Fruit fly (Drosophila melanogaster): Measurements from ENCODE around the gene CG12316.

Gene CG12316

DNA sequence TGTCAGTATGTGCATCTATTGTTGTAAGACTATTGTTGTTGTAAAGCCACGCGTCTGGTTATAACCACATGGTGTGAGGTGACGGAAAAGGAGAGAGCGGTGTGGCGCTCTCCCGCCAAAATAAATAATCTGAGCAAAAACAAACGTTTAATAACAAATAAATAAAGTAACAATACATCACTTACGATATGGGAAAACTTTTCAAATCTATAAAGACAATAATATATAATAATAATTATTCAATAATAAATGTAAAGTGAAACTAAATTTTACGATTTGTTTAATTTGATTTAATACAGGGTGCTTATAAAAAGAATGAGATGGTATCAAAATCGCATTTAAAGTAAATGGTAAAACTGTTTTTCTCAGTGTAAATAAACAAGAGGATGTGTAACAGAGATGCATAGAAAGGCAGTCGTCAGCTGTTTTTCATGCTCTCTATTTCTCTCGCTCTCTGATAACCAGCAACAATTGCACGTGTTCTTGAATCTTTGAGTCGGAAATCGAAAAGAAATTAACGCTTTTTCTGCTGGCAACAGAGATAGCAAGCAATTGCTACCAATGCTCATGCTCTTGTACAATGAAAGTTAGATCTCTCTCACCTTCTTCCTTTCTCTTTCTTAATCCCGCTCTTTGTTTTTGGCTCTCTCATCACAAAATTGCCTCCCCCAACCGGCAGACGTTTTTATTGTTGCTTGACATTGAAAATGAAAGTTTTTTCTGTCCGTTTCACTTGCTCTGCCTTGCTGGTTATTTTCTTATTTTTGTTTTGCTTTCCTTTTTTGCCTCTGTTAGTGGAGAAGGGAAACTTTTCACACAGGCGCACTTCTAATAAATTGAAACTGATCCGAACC, 37.8 kb downstream of the CG12316 start (continued):
- peak; percentile 76 for TF ChIP-seq Nf-YB (GFP tag; optimal IDR thresholded peaks at IDR 0.05)
- TF ChIP-seq CTCF (GFP tag; optimal IDR thresholded peaks at IDR 0.05), result peak; percentile 32
- TF ChIP-seq CG10267 (tag; optimal IDR thresholded peaks at IDR 0.05), result peak; percentile 94
- TF ChIP-seq fd102C (GFP tag; optimal IDR thresholded peaks at IDR 0.05), result peak; percentile 47
- TF ChIP-seq lilli (GFP tag; optimal IDR thresholded peaks at IDR 0.05), result peak; percentile 27
- peak; percentile 11 for TF ChIP-seq bab2 (GFP tag; optimal IDR thresholded peaks at IDR 0.05)
- peak; percentile 80 for TF ChIP-seq Oli (tag; optimal IDR thresholded peaks at IDR 0.05)
- TF ChIP-seq CG4282 (GFP tag; optimal IDR thresholded peaks at IDR 0.05), result no peak
- TF ChIP-seq fru (optimal IDR thresholded peaks at IDR 0.05), result no peak
- TF ChIP-seq tx (GFP tag; optimal IDR thresholded peaks at IDR 0.05), result no peak
- no peak for TF ChIP-seq pita (GFP tag; optimal IDR thresholded peaks at IDR 0.05)
- TF ChIP-seq Neu2 (GFP tag; optimal IDR thresholded peaks at IDR 0.05; ENCODE audit: borderline replicate concordance), result no peak
- TF ChIP-seq h (optimal IDR thresholded peaks at IDR 0.05), result no peak
- TF ChIP-seq Atf3 (GFP tag; optimal IDR thresholded peaks at IDR 0.05), result no peak
- peak; percentile 90 for TF ChIP-seq lab (GFP tag; optimal IDR thresholded peaks at IDR 0.05)
- TF ChIP-seq zfh1 (GFP tag; IDR thresholded peaks at IDR 0.05), result peak; percentile 90
- peak; percentile 71 for TF ChIP-seq CG14441 (GFP tag; IDR thresholded peaks at IDR 0.05)
- peak; percentile 91 for TF ChIP-seq nerfin-1 (tag; optimal IDR thresholded peaks at IDR 0.05)
- no peak for TF ChIP-seq prd (optimal IDR thresholded peaks at IDR 0.05)
- TF ChIP-seq prd (GFP tag; IDR thresholded peaks at IDR 0.05), result peak; percentile 80
- peak; percentile 85 for TF ChIP-seq nom (GFP tag; optimal IDR thresholded peaks at IDR 0.05)
- TF ChIP-seq Elba2 (GFP tag; optimal IDR thresholded peaks at IDR 0.05), result no peak
- TF ChIP-seq B-H1 (GFP tag; IDR thresholded peaks at IDR 0.05), result peak; percentile 71; the same call in 1 of the 3 replicates
- TF ChIP-seq CG11696 (GFP tag; IDR thresholded peaks at IDR 0.05), result peak; percentile 76
- TF ChIP-seq CG11504 (tag; optimal IDR thresholded peaks at IDR 0.05), result peak; percentile 91
- no peak for TF ChIP-seq mam (GFP tag; optimal IDR thresholded peaks at IDR 0.05)
- peak; percentile 66 for TF ChIP-seq CG4730 (GFP tag; IDR thresholded peaks at IDR 0.05)
- TF ChIP-seq CG8388 (GFP tag; optimal IDR thresholded peaks at IDR 0.05), result peak; percentile 95
- TF ChIP-seq gfzf (GFP tag; optimal IDR thresholded peaks at IDR 0.05), result no peak
- TF ChIP-seq bowl (GFP tag; IDR thresholded peaks at IDR 0.05), result no peak
- TF ChIP-seq CG17912 (GFP tag; optimal IDR thresholded peaks at IDR 0.05), result peak; percentile 2
- no peak for TF ChIP-seq fd64A (GFP tag; optimal IDR thresholded peaks at IDR 0.05)
- peak; percentile 12 for TF ChIP-seq disco-r (GFP tag; optimal IDR thresholded peaks at IDR 0.05)
- TF ChIP-seq YL-1 (GFP tag; optimal IDR thresholded peaks at IDR 0.05), result no peak
- no peak for TF ChIP-seq Sin3A (optimal IDR thresholded peaks at IDR 0.05)
- peak; percentile 90 for TF ChIP-seq CG6689 (GFP tag; IDR thresholded peaks at IDR 0.05)
- TF ChIP-seq crp (GFP tag; optimal IDR thresholded peaks at IDR 0.05), result peak in 1 of 2 experiments; percentile 76
- TF ChIP-seq CG6765 (GFP tag; optimal IDR thresholded peaks at IDR 0.05), result peak; percentile 88
- TF ChIP-seq CG6254 (GFP tag; optimal IDR thresholded peaks at IDR 0.05), result peak; percentile 88
- TF ChIP-seq Jarid2 (GFP tag; optimal IDR thresholded peaks at IDR 0.05), result peak; percentile 43
- TF ChIP-seq toy (GFP tag; IDR thresholded peaks at IDR 0.05), result peak; percentile 39; the same call in 1 of the 2 replicates
- TF ChIP-seq CG42726 (GFP tag; IDR thresholded peaks at IDR 0.05; ENCODE audit: partially characterized antibody), result no peak
- TF ChIP-seq seq (GFP tag; IDR thresholded peaks at IDR 0.05), result peak; percentile 34; the same call in 1 of the 2 replicates
- no peak; the same call in 2 of the 3 replicates for TF ChIP-seq ken (GFP tag; IDR thresholded peaks at IDR 0.05)
- no peak for TF ChIP-seq dan (GFP tag; IDR thresholded peaks at IDR 0.05)
- TF ChIP-seq H15 (GFP tag; IDR thresholded peaks at IDR 0.05), result peak; percentile 66; the same call in 2 of the 3 replicates
- TF ChIP-seq HLH3B (GFP tag; IDR thresholded peaks at IDR 0.05), result peak; percentile 91
- no peak for TF ChIP-seq slp2 (GFP tag; optimal IDR thresholded peaks at IDR 0.05)
- TF ChIP-seq CG9797 (GFP tag; optimal IDR thresholded peaks at IDR 0.05), result no peak
- TF ChIP-seq so (GFP tag; IDR thresholded peaks at IDR 0.05), result no peak
- no peak for TF ChIP-seq B-H2 (GFP tag; optimal IDR thresholded peaks at IDR 0.05)
